Fruit fly (Drosophila melanogaster): ENCODE measurements around the gene GAPsec.

- peak in 1 of 2 experiments; percentile 0 for TF ChIP-seq CTCF (optimal IDR thresholded peaks at IDR 0.05)
- TF ChIP-seq CG8478 (optimal IDR thresholded peaks at IDR 0.05) = no peak
Measured at dm6 chr3L:8633614-8634325, 10.1 kb upstream of the GAPsec start, which contains the start of gene Cdc6.

Measured in S2 (cell line).